Fruit fly (Drosophila melanogaster) whole organism, pupa: ENCODE data around the gene GCS1.

ENCODE experiments used
- CG10348 ChIP-seq: fragments of 200-800 bp; sonication (Bioruptor generic); IDR thresholded peaks from 2 replicates; pipeline ENCODE4 v1.3.6; 2022; ENCODE audit warnings: missing biosample characterization, missing genetic modification characterization
- CG12605 ChIP-seq: fragments of 200-800 bp; sonication (Bioruptor generic); IDR thresholded peaks from 2 replicates; pipeline ENCODE4 v1.3.6; 2022; ENCODE audit warnings: missing biosample characterization, missing genetic modification characterization
- CG13204 ChIP-seq: fragments of 200-800 bp; sonication (Bioruptor generic); optimal IDR thresholded peaks from 2 replicates; lab custom pipeline; 2018; ENCODE audit warnings: missing biosample characterization, mild to moderate bottlenecking, missing genetic modification characterization, moderate library complexity
- CG14655 ChIP-seq: fragments of 200-800 bp; sonication (Bioruptor generic); optimal IDR thresholded peaks from 3 replicates; lab custom pipeline; 2017; ENCODE audit warnings: mild to moderate bottlenecking, missing biosample characterization, missing genetic modification reagents, missing genetic modification characterization
- CG15710 ChIP-seq: fragments of 200-800 bp; sonication (Bioruptor generic); optimal IDR thresholded peaks from 2 replicates; lab custom pipeline; 2018; ENCODE audit warnings: missing biosample characterization, mild to moderate bottlenecking, missing genetic modification characterization, moderate library complexity
- CG17806 ChIP-seq: fragments of 200-800 bp; sonication (Bioruptor generic); optimal IDR thresholded peaks from 2 replicates; lab custom pipeline; 2018; ENCODE audit warnings: missing biosample characterization, mild to moderate bottlenecking, missing genetic modification characterization, moderate library complexity
- CG32121 ChIP-seq: fragments of 200-800 bp; sonication (Bioruptor generic); IDR thresholded peaks from 2 replicates; pipeline ENCODE4 v1.3.6; 2022; ENCODE audit warnings: missing biosample characterization, missing genetic modification characterization
- CG34367 ChIP-seq: fragments of 200-800 bp; sonication (Bioruptor generic); optimal IDR thresholded peaks from 2 replicates; lab custom pipeline; 2018; ENCODE audit warnings: missing biosample characterization, mild to moderate bottlenecking, missing genetic modification characterization
- CG4496 ChIP-seq: fragments of 200-800 bp; sonication (Bioruptor generic); IDR thresholded peaks from 3 replicates; pipeline ENCODE4 v1.3.6; 2022; ENCODE audit warnings: missing biosample characterization, missing genetic modification characterization
- CG8159 ChIP-seq: fragments of 200-800 bp; sonication (Bioruptor generic); optimal IDR thresholded peaks from 3 replicates; lab custom pipeline; 2018; ENCODE audit warnings: missing biosample characterization, mild to moderate bottlenecking, missing genetic modification characterization, moderate library complexity
- CG8301 ChIP-seq: fragments of 200-800 bp; sonication (Bioruptor generic); optimal IDR thresholded peaks from 2 replicates; lab custom pipeline; 2018; ENCODE audit warnings: missing biosample characterization, mild to moderate bottlenecking, missing genetic modification characterization
- CG9948 ChIP-seq: fragments of 200-800 bp; sonication (Bioruptor generic); optimal IDR thresholded peaks from 2 replicates; lab custom pipeline; 2018; ENCODE audit warnings: missing biosample characterization, mild to moderate bottlenecking, missing genetic modification characterization, moderate library complexity
- D1 ChIP-seq: fragments of 200-800 bp; sonication (Bioruptor generic); optimal IDR thresholded peaks from 2 replicates; lab custom pipeline; 2018; ENCODE audit warnings: missing biosample characterization, mild to moderate bottlenecking, missing genetic modification characterization, moderate library complexity
- EcR ChIP-seq: fragments of 200-800 bp; sonication (Bioruptor generic); optimal IDR thresholded peaks from 3 replicates; lab custom pipeline; 2019; ENCODE audit warnings: missing biosample characterization, missing genetic modification characterization, mild to moderate bottlenecking, moderate library complexity, missing genetic modification reagents
- Ets98B ChIP-seq: fragments of 200-800 bp; sonication (Bioruptor generic); IDR thresholded peaks from 2 replicates; pipeline ENCODE4 v1.3.6; 2022; ENCODE audit warnings: missing biosample characterization, missing genetic modification characterization
- Pif1A ChIP-seq: fragments of 200-800 bp; sonication (Bioruptor generic); optimal IDR thresholded peaks from 3 replicates; lab custom pipeline; 2016; ENCODE audit warnings: missing biosample characterization, missing genetic modification characterization
- Pif1B ChIP-seq: fragments of 200-800 bp; sonication (Bioruptor generic); optimal IDR thresholded peaks from 3 replicates; lab custom pipeline; 2016; ENCODE audit warnings: missing biosample characterization, missing genetic modification characterization
- Snoo ChIP-seq: fragments of 200-800 bp; sonication (Bioruptor generic); optimal IDR thresholded peaks from 3 replicates; lab custom pipeline; 2017; ENCODE audit warnings: missing biosample characterization, mild to moderate bottlenecking, missing genetic modification characterization, inconsistent platforms
- fd96Ca ChIP-seq: fragments of 200-800 bp; sonication (Bioruptor generic); IDR thresholded peaks from 3 replicates; pipeline ENCODE4 v1.3.6; 2022; ENCODE audit warnings: missing biosample characterization, missing genetic modification characterization
- gl ChIP-seq: fragments of 200-800 bp; sonication (Bioruptor generic); optimal IDR thresholded peaks from 2 replicates; lab custom pipeline; 2018; ENCODE audit warnings: missing biosample characterization, mild to moderate bottlenecking, missing genetic modification characterization
- rn ChIP-seq: fragments of 200-800 bp; sonication (Bioruptor generic); IDR thresholded peaks from 2 replicates; pipeline ENCODE4 v1.3.6; 2022; ENCODE audit warnings: missing biosample characterization, missing genetic modification characterization

GCS1 gene

dm6 chrX:11325175-11325768 lies 22.5 kb downstream of the GCS1 start, which contains the start of gene Gapvd1:
Gene Gapvd1 (plus strand): TSS chrX:11325385.
- TF ChIP-seq CG9948 (tag; lab: Kevin White, UChicago) = no peak
- 0 out of 3 replicates have a peak, but pooled peaks have one; percentile 9 for TF ChIP-seq CG4496
- no peak for TF ChIP-seq CG34367 (tag; lab: Kevin White, UChicago)
- TF ChIP-seq Ets98B (GFP tag; lab: Robert Waterston, UW) = peak; percentile 39
- TF ChIP-seq CG8159 (tag; lab: Kevin White, UChicago) = peak; percentile 1
- 0 out of 3 replicates have a peak, but pooled peaks have one; percentile 22 for TF ChIP-seq fd96Ca (GFP tag; lab: Robert Waterston, UW)
- TF ChIP-seq EcR (GFP tag; lab: Kevin White, UChicago) = peak; percentile 15

- no peak for TF ChIP-seq CG17806 (tag; lab: Kevin White, UChicago)
- no peak for TF ChIP-seq EcR (GFP tag; lab: Kevin White, UChicago)
- TF ChIP-seq CG15710 (tag; lab: Kevin White, UChicago) = no peak
- TF ChIP-seq CG8159 (tag; lab: Kevin White, UChicago) = no peak
- TF ChIP-seq CG4496 = no peak
- no peak for TF ChIP-seq D1 (tag; lab: Kevin White, UChicago)
- TF ChIP-seq CG32121 (GFP tag; lab: Robert Waterston, UW) = no peak
- no peak for TF ChIP-seq Pif1B (GFP tag; lab: Kevin White, UChicago)
Measured at dm6 chrX:11322659-11323058, 25.1 kb downstream of the GCS1 start.

dm6 chrX:11322257-11322656 lies 25.5 kb downstream of the GCS1 start, which contains the start of gene sisA:
Gene sisA (minus strand): TSS chrX:11322357.
- TF ChIP-seq CG9948 (tag; lab: Kevin White, UChicago) = no peak
- TF ChIP-seq fd96Ca (GFP tag; lab: Robert Waterston, UW) = no peak
- no peak for TF ChIP-seq CG8159 (tag; lab: Kevin White, UChicago)
- no peak for TF ChIP-seq Ets98B (GFP tag; lab: Robert Waterston, UW)
- TF ChIP-seq CG4496 = no peak
- TF ChIP-seq Pif1B (GFP tag; lab: Kevin White, UChicago) = no peak
- no peak for TF ChIP-seq Pif1A (GFP tag; lab: Kevin White, UChicago)
- TF ChIP-seq CG8301 (tag; lab: Kevin White, UChicago) = no peak
- TF ChIP-seq CG32121 (GFP tag; lab: Robert Waterston, UW) = no peak
- TF ChIP-seq CG15710 (tag; lab: Kevin White, UChicago) = no peak
- no peak for TF ChIP-seq rn
- TF ChIP-seq gl (tag; lab: Kevin White, UChicago) = no peak
- TF ChIP-seq CG10348 (GFP tag; lab: Robert Waterston, UW) = no peak
- TF ChIP-seq D1 (tag; lab: Kevin White, UChicago) = no peak
- no peak for TF ChIP-seq CG12605
- TF ChIP-seq CG34367 (tag; lab: Kevin White, UChicago) = no peak

- no peak for TF ChIP-seq CG10348 (GFP tag; lab: Robert Waterston, UW)
- TF ChIP-seq Pif1A (GFP tag; lab: Kevin White, UChicago) = no peak
- TF ChIP-seq CG15710 (tag; lab: Kevin White, UChicago) = no peak
- TF ChIP-seq Ets98B (GFP tag; lab: Robert Waterston, UW) = no peak
- no peak for TF ChIP-seq fd96Ca (GFP tag; lab: Robert Waterston, UW)
- TF ChIP-seq gl (tag; lab: Kevin White, UChicago) = no peak
- TF ChIP-seq CG8301 (tag; lab: Kevin White, UChicago) = no peak
- no peak for TF ChIP-seq CG13204 (GFP tag; lab: Kevin White, UChicago)
- no peak for TF ChIP-seq Snoo (tag; lab: Kevin White, UChicago)
- no peak for TF ChIP-seq CG32121 (GFP tag; lab: Robert Waterston, UW)
- no peak for TF ChIP-seq CG12605
- TF ChIP-seq CG8159 (tag; lab: Kevin White, UChicago) = no peak
- no peak for TF ChIP-seq CG9948 (tag; lab: Kevin White, UChicago)
- TF ChIP-seq EcR (GFP tag; lab: Kevin White, UChicago) = no peak
Measured at dm6 chrX:11319916-11320315, 27.9 kb downstream of the GCS1 start.

- TF ChIP-seq CG10348 (GFP tag; lab: Robert Waterston, UW) (no peak), rn (no peak), Snoo (tag; lab: Kevin White, UChicago) (no peak), CG32121 (GFP tag; lab: Robert Waterston, UW) (no peak), CG8301 (tag; lab: Kevin White, UChicago) (no peak), CG34367 (tag; lab: Kevin White, UChicago) (no peak), CG4496 (no peak), CG8159 (tag; lab: Kevin White, UChicago) (no peak), Ets98B (GFP tag; lab: Robert Waterston, UW) (no peak), fd96Ca (GFP tag; lab: Robert Waterston, UW) (no peak), CG9948 (tag; lab: Kevin White, UChicago) (no peak)
- TF ChIP-seq, all 21 proteins: peak for 0
Measured at dm6 chrX:11311108-11311507, 36.7 kb downstream of the GCS1 start, which contains the start of gene Ir10a. Gene Ir10a (minus strand): TSS chrX:11311208.

dm6 chrX:11302683-11303082 lies 45.1 kb downstream of the GCS1 start, which contains the start of gene CG44422:
Gene CG44422 (minus strand): TSS chrX:11302783.
- TF ChIP-seq CG14655 = no peak
- no peak for TF ChIP-seq fd96Ca (GFP tag; lab: Robert Waterston, UW)
- no peak for TF ChIP-seq CG4496
- TF ChIP-seq CG34367 (tag; lab: Kevin White, UChicago) = no peak
- no peak for TF ChIP-seq CG12605
- TF ChIP-seq gl (tag; lab: Kevin White, UChicago) = no peak
- TF ChIP-seq Pif1A (GFP tag; lab: Kevin White, UChicago) = no peak
- TF ChIP-seq CG17806 (tag; lab: Kevin White, UChicago) = no peak
- TF ChIP-seq Pif1B (GFP tag; lab: Kevin White, UChicago) = no peak
- no peak for TF ChIP-seq CG15710 (tag; lab: Kevin White, UChicago)
- no peak for TF ChIP-seq CG13204 (GFP tag; lab: Kevin White, UChicago)
- TF ChIP-seq D1 (tag; lab: Kevin White, UChicago) = no peak
- TF ChIP-seq CG10348 (GFP tag; lab: Robert Waterston, UW) = no peak
- TF ChIP-seq CG9948 (tag; lab: Kevin White, UChicago) = no peak
